Fruit fly (Drosophila melanogaster) whole organism, embryonic: ENCODE data around the gene smo.
A peak's percentile ranks its signal among the peaks of the same experiment; 100 is the strongest.

Experiments used
- Aef1 ChIP-seq: fragments of 200-800 bp; sonication (Bioruptor generic); IDR thresholded peaks from 3 replicates; pipeline ENCODE4 v1.3.6; 2022; ENCODE audit warnings: missing biosample characterization, missing genetic modification characterization
- Atf-2 ChIP-seq: fragments of 200-800 bp; sonication (Bioruptor generic); optimal IDR thresholded peaks from 2 replicates; lab custom pipeline; 2016; ENCODE audit warnings: missing biosample characterization, missing genetic modification characterization
- CG11456 ChIP-seq: fragments of 200-800 bp; sonication (Bioruptor generic); IDR thresholded peaks from 3 replicates; pipeline ENCODE4 v1.3.6; 2022; ENCODE audit warnings: missing biosample characterization, missing genetic modification characterization
- CG12236 ChIP-seq: fragments of 200-800 bp; sonication (Bioruptor generic); optimal IDR thresholded peaks from 2 replicates; lab custom pipeline; 2016; ENCODE audit warnings: missing biosample characterization, missing genetic modification characterization
- CG12299 ChIP-seq: fragments of 200-800 bp; sonication (Bioruptor generic); optimal IDR thresholded peaks from 2 replicates; lab custom pipeline; 2018; ENCODE audit warnings: missing biosample characterization, mild to moderate bottlenecking, missing genetic modification characterization
- CG1233 ChIP-seq: fragments of 200-800 bp; sonication (Bioruptor generic); optimal IDR thresholded peaks from 4 replicates; lab custom pipeline; 2018; ENCODE audit warnings: missing biosample characterization, mild to moderate bottlenecking, missing genetic modification characterization
- CG12659 ChIP-seq: fragments of 200-800 bp; sonication (Bioruptor generic); optimal IDR thresholded peaks from 3 replicates; lab custom pipeline; 2017; ENCODE audit warnings: mild to moderate bottlenecking, missing biosample characterization, missing genetic modification reagents, missing genetic modification characterization
- CG12744 ChIP-seq: fragments of 200-800 bp; sonication (Bioruptor generic); optimal IDR thresholded peaks from 2 replicates; lab custom pipeline; 2016; ENCODE audit warnings: missing biosample characterization, missing genetic modification characterization
- CG15073 ChIP-seq: fragments of 200-800 bp; sonication (Bioruptor generic); optimal IDR thresholded peaks from 2 replicates; lab custom pipeline; 2016; ENCODE audit warnings: missing biosample characterization, missing genetic modification characterization
- CG18262 ChIP-seq: fragments of 200-800 bp; optimal IDR thresholded peaks from 3 replicates; lab custom pipeline; 2019; ENCODE audit warnings: missing biosample characterization, mild to moderate bottlenecking, missing genetic modification characterization, moderate library complexity
- CG1832 ChIP-seq: fragments of 200-800 bp; sonication (Bioruptor generic); optimal IDR thresholded peaks from 2 replicates; lab custom pipeline; 2017; ENCODE audit warnings: missing biosample characterization, mild to moderate bottlenecking, missing genetic modification characterization, inconsistent platforms
- CG3065 ChIP-seq: fragments of 200-800 bp; sonication (Bioruptor generic); optimal IDR thresholded peaks from 2 replicates; lab custom pipeline; 2016; ENCODE audit warnings: missing biosample characterization, missing genetic modification characterization
- CG3995 ChIP-seq: fragments of 200-800 bp; sonication (Bioruptor generic); optimal IDR thresholded peaks from 3 replicates; lab custom pipeline; 2016; ENCODE audit warnings: missing biosample characterization, missing genetic modification characterization
- CG4360 ChIP-seq: fragments of 200-800 bp; sonication (Bioruptor generic); IDR thresholded peaks from 2 replicates; pipeline ENCODE4 v1.3.6; 2022; ENCODE audit warnings: missing biosample characterization, missing genetic modification characterization
- CG5180 ChIP-seq: fragments of 200-800 bp; sonication (Bioruptor generic); optimal IDR thresholded peaks from 3 replicates; lab custom pipeline; 2017; ENCODE audit warnings: missing biosample characterization, missing genetic modification characterization, mild to moderate bottlenecking, moderate library complexity, missing genetic modification reagents
- CG6689 ChIP-seq: fragments of 200-800 bp; sonication (Bioruptor generic); IDR thresholded peaks from 2 replicates; pipeline ENCODE4 v1.3.6; 2022; ENCODE audit warnings: missing biosample characterization, missing genetic modification characterization
- CG7271 ChIP-seq: fragments of 200-800 bp; sonication (Bioruptor generic); optimal IDR thresholded peaks from 2 replicates; lab custom pipeline; 2018; ENCODE audit warnings: missing biosample characterization, mild to moderate bottlenecking, missing genetic modification characterization, moderate library complexity
- CG8765 ChIP-seq: fragments of 200-800 bp; sonication (Bioruptor generic); IDR thresholded peaks from 2 replicates; pipeline ENCODE4 v1.3.6; 2022; ENCODE audit warnings: missing biosample characterization, missing genetic modification characterization
- CHES-1-like ChIP-seq: fragments of 200-800 bp; sonication (Bioruptor generic); optimal IDR thresholded peaks from 2 replicates; lab custom pipeline; 2016; ENCODE audit warnings: missing biosample characterization, missing genetic modification characterization
- Doc3 ChIP-seq: fragments of 200-800 bp; sonication (Bioruptor generic); IDR thresholded peaks from 3 replicates; pipeline ENCODE4 v1.3.6; 2022; ENCODE audit warnings: missing biosample characterization, missing genetic modification characterization; ENCODE audit not compliant: partially characterized antibody
- Hr39 ChIP-seq: fragments of >200 bp; optimal IDR thresholded peaks from 2 replicates; lab custom pipeline; 2017
- Lpt ChIP-seq: fragments of >200 bp; optimal IDR thresholded peaks from 2 replicates; lab custom pipeline; 2018; ENCODE audit warnings: missing biosample characterization, missing genetic modification characterization
- NC2β ChIP-seq: fragments of 200-800 bp; sonication (Bioruptor generic); optimal IDR thresholded peaks from 2 replicates; lab custom pipeline; 2016; ENCODE audit warnings: missing biosample characterization, missing genetic modification characterization
- Oli ChIP-seq: fragments of 200-800 bp; sonication (Bioruptor generic); optimal IDR thresholded peaks from 2 replicates; lab custom pipeline; 2018; ENCODE audit warnings: missing biosample characterization, mild to moderate bottlenecking, missing genetic modification characterization, moderate library complexity
- Side ChIP-seq: fragments of 200-800 bp; sonication (Bioruptor generic); optimal IDR thresholded peaks from 2 replicates; lab custom pipeline; 2016; ENCODE audit warnings: missing biosample characterization, missing genetic modification characterization
- Sox100B ChIP-seq: fragments of 200-800 bp; sonication (Bioruptor generic); optimal IDR thresholded peaks from 3 replicates; lab custom pipeline; 2018; ENCODE audit warnings: missing biosample characterization, mild to moderate bottlenecking, missing genetic modification characterization
- Ssrp ChIP-seq: fragments of 200-800 bp; sonication (Bioruptor generic); optimal IDR thresholded peaks from 2 replicates; lab custom pipeline; 2018; ENCODE audit warnings: missing biosample characterization, mild to moderate bottlenecking, missing genetic modification characterization, moderate library complexity
- Trl ChIP-seq, 3 experiments: fragments of >200 bp in 2 of 3; fragments of 200-800 bp in 1 of 3; sonication (Bioruptor generic) in 1 of 3; optimal IDR thresholded peaks; 2 replicates in 1 of 3; 3 replicates in 2 of 3; lab custom pipeline; 2016 to 2017; ENCODE audit warnings: missing biosample characterization in 1 of 3, missing genetic modification characterization in 1 of 3
- Xrp1 ChIP-seq: fragments of 200-800 bp; sonication (Bioruptor generic); IDR thresholded peaks from 2 replicates; pipeline ENCODE4 v1.3.6; 2022; ENCODE audit warnings: missing biosample characterization, missing genetic modification characterization
- abd-A ChIP-seq: fragments of 200-800 bp; sonication (Bioruptor generic); optimal IDR thresholded peaks from 3 replicates; lab custom pipeline; 2019; ENCODE audit warnings: missing biosample characterization, mild to moderate bottlenecking, missing genetic modification characterization, moderate library complexity
- bigmax ChIP-seq: fragments of 200-800 bp; sonication (Bioruptor generic); optimal IDR thresholded peaks from 2 replicates; lab custom pipeline; 2018; ENCODE audit warnings: missing biosample characterization, mild to moderate bottlenecking, missing genetic modification characterization
- cg ChIP-seq: fragments of 200-800 bp; sonication (Bioruptor generic); optimal IDR thresholded peaks from 3 replicates; lab custom pipeline; 2019; ENCODE audit warnings: missing biosample characterization, mild to moderate bottlenecking, missing genetic modification characterization, moderate library complexity
- da ChIP-seq: fragments of 200-800 bp; sonication (Bioruptor generic); optimal IDR thresholded peaks from 2 replicates; lab custom pipeline; 2016; ENCODE audit warnings: missing biosample characterization, missing genetic modification characterization
- danr ChIP-seq: fragments of 200-800 bp; sonication (Bioruptor generic); IDR thresholded peaks from 2 replicates; pipeline ENCODE4 v1.3.6; 2022; ENCODE audit warnings: missing biosample characterization, missing genetic modification characterization
- fd64A ChIP-seq: fragments of 200-800 bp; sonication (Bioruptor generic); optimal IDR thresholded peaks from 3 replicates; lab custom pipeline; 2018; ENCODE audit warnings: missing biosample characterization, mild to moderate bottlenecking, missing genetic modification characterization
- fd96Cb ChIP-seq: fragments of 200-800 bp; sonication (Bioruptor generic); optimal IDR thresholded peaks from 2 replicates; lab custom pipeline; 2018; ENCODE audit warnings: missing biosample characterization, mild to moderate bottlenecking, missing genetic modification characterization, moderate library complexity
- fu2 ChIP-seq: fragments of 200-800 bp; sonication (Bioruptor generic); optimal IDR thresholded peaks from 2 replicates; lab custom pipeline; 2016; ENCODE audit warnings: missing biosample characterization, missing genetic modification characterization
- grau ChIP-seq: fragments of 200-800 bp; optimal IDR thresholded peaks from 3 replicates; lab custom pipeline; 2019; ENCODE audit warnings: missing biosample characterization, mild to moderate bottlenecking, missing genetic modification characterization, moderate library complexity
- gt ChIP-seq: fragments of 200-800 bp; sonication (Bioruptor generic); IDR thresholded peaks from 2 replicates; pipeline ENCODE4 v1.3.6; 2022; ENCODE audit warnings: missing biosample characterization, missing genetic modification characterization
- hkb ChIP-seq, 2 experiments: fragments of 200-800 bp in 1 of 2; fragments of >200 bp in 1 of 2; sonication (Bioruptor generic) in 1 of 2; IDR thresholded peaks in 1 of 2; optimal IDR thresholded peaks in 1 of 2; 2 replicates each; pipeline versions ENCODE4 v1.3.6 to Lab custom; 2017 to 2022; ENCODE audit warnings: missing biosample characterization in 1 of 2, missing genetic modification characterization in 1 of 2
- kay ChIP-seq: fragments of 200-800 bp; sonication (Bioruptor generic); optimal IDR thresholded peaks from 2 replicates; lab custom pipeline; 2016; ENCODE audit warnings: missing biosample characterization, missing genetic modification characterization
- mld ChIP-seq: fragments of 200-800 bp; sonication (Bioruptor generic); IDR thresholded peaks from 3 replicates; pipeline ENCODE4 v1.3.6; 2022; ENCODE audit warnings: missing biosample characterization, missing genetic modification characterization; ENCODE audit not compliant: partially characterized antibody
- repo ChIP-seq: fragments of 200-800 bp; sonication (Bioruptor generic); optimal IDR thresholded peaks from 2 replicates; lab custom pipeline; 2016; ENCODE audit warnings: missing biosample characterization, missing genetic modification characterization
- sd ChIP-seq: fragments of 200-800 bp; sonication (Bioruptor generic); optimal IDR thresholded peaks from 3 replicates; lab custom pipeline; 2018; ENCODE audit warnings: missing biosample characterization, mild to moderate bottlenecking, missing genetic modification characterization, moderate library complexity
- sens ChIP-seq: fragments of 200-800 bp; sonication (Bioruptor generic); peaks from one replicate; lab custom pipeline; 2016; ENCODE audit warnings: missing biosample characterization, missing genetic modification characterization
- slbo ChIP-seq: fragments of 200-800 bp; sonication (Bioruptor generic); IDR thresholded peaks from 2 replicates; pipeline ENCODE4 v1.3.6; 2022; ENCODE audit warnings: missing biosample characterization, missing genetic modification characterization
- sna ChIP-seq: fragments of 200-800 bp; sonication (Bioruptor generic); IDR thresholded peaks from 2 replicates; pipeline ENCODE4 v1.3.6; 2022; ENCODE audit warnings: missing biosample characterization, missing genetic modification characterization; ENCODE audit not compliant: partially characterized antibody
- sr ChIP-seq: fragments of 200-800 bp; sonication (Bioruptor generic); IDR thresholded peaks from 3 replicates; pipeline ENCODE4 v1.3.6; 2022; ENCODE audit warnings: missing biosample characterization, missing genetic modification characterization
- tgo ChIP-seq: fragments of 200-800 bp; sonication (Bioruptor generic); IDR thresholded peaks from 3 replicates; pipeline ENCODE4 v1.3.6; 2022; ENCODE audit warnings: missing biosample characterization, missing genetic modification characterization
- tll ChIP-seq, 2 experiments: fragments of 200-800 bp in 1 of 2; fragments of >200 bp in 1 of 2; sonication (Bioruptor generic) in 1 of 2; optimal IDR thresholded peaks; 2 replicates each; lab custom pipeline; 2017 to 2019; ENCODE audit warnings: missing biosample characterization in 2 of 2, missing genetic modification characterization in 2 of 2, mild to moderate bottlenecking in 1 of 2, moderate library complexity in 1 of 2

Gene smo

DNA sequence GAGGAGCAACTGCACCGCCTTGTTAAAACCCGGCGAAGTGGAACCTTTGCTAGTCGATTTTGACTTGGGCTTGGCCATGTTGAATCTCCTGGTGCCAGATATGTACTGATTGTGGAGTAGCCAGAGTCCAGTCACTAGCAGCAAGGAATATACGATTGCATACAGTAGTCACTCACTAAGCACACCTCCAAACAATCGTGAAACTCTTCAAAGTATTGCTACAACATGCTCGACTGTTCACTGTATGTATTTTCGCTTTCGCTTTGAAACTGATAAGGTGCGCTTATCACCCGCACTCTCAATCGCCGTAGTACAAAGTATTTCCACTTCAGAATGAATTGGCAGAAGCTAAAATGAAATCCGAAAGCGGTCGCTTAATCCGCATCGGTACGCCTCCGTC is 9.0 kb downstream of the smo start (continued):
- no peak for TF ChIP-seq Sox100B (GFP tag; lab: Kevin White, UChicago)
- TF ChIP-seq mld: no peak
- TF ChIP-seq CG12744 (GFP tag; lab: Kevin White, UChicago): peak; percentile 54
- no peak for TF ChIP-seq gt
- TF ChIP-seq CG1233: peak; percentile 40
- peak; percentile 92 for TF ChIP-seq slbo (GFP tag; lab: Robert Waterston, UW)
- TF ChIP-seq CG12236: no peak
- TF ChIP-seq sna (GFP tag; lab: Robert Waterston, UW): no peak
- TF ChIP-seq cg (GFP tag; lab: Kevin White, UChicago): no peak
- TF ChIP-seq fu2 (GFP tag; lab: Kevin White, UChicago): peak; percentile 57
- TF ChIP-seq tgo (GFP tag; lab: Robert Waterston, UW): peak; percentile 69; the same call in 2 of the 3 replicates
- no peak for TF ChIP-seq CG5180 (GFP tag; lab: Kevin White, UChicago)
- no peak for TF ChIP-seq CG7271 (tag; lab: Kevin White, UChicago)
- peak; percentile 67 for TF ChIP-seq Xrp1 (GFP tag; lab: Robert Waterston, UW)
- no peak for TF ChIP-seq CG6689 (GFP tag; lab: Robert Waterston, UW)
- TF ChIP-seq sens (GFP tag; lab: Kevin White, UChicago): peak; percentile 88
- TF ChIP-seq Oli (tag; lab: Kevin White, UChicago): peak; percentile 36
- TF ChIP-seq CG3995 (GFP tag; lab: Kevin White, UChicago): no peak
- TF ChIP-seq repo (GFP tag; lab: Kevin White, UChicago): peak; percentile 22
- TF ChIP-seq CG18262: peak; percentile 26
- TF ChIP-seq Aef1 (GFP tag; lab: Robert Waterston, UW): peak; percentile 68
- no peak for TF ChIP-seq CG1832 (GFP tag; lab: Kevin White, UChicago)
- TF ChIP-seq Hr39 (lab: Kevin White, UChicago): no peak
- peak; percentile 12 for TF ChIP-seq fd96Cb
- peak; percentile 43 for TF ChIP-seq NC2β (GFP tag; lab: Kevin White, UChicago)
- TF ChIP-seq danr (GFP tag; lab: Robert Waterston, UW): 0 out of 2 replicates have a peak, but pooled peaks have one; percentile 29
- TF ChIP-seq CG11456: peak; percentile 88
- TF ChIP-seq CG3065: no peak
- peak; percentile 29 for TF ChIP-seq CG12659 (GFP tag; lab: Kevin White, UChicago)
- peak; percentile 25 for TF ChIP-seq kay (GFP tag; lab: Kevin White, UChicago)
- TF ChIP-seq Lpt: no peak
- TF ChIP-seq CHES-1-like (GFP tag; lab: Kevin White, UChicago): peak; percentile 60
- TF ChIP-seq CG15073 (GFP tag; lab: Kevin White, UChicago): no peak
- TF ChIP-seq bigmax (GFP tag; lab: Kevin White, UChicago): no peak
- TF ChIP-seq da (GFP tag; lab: Kevin White, UChicago): peak; percentile 37
- peak; percentile 98 for TF ChIP-seq grau (tag; lab: Kevin White, UChicago)
- TF ChIP-seq Trl (optimal IDR thresholded peaks at IDR 0.05; lab: Kevin White, UChicago): no peak
- peak; percentile 72 for TF ChIP-seq Trl (GFP tag; optimal IDR thresholded peaks at IDR 0.05; lab: Kevin White, UChicago)
- TF ChIP-seq CG12299: peak; percentile 10
- TF ChIP-seq tll (GFP tag; optimal IDR thresholded peaks at IDR 0.05; lab: Kevin White, UChicago): no peak
- TF ChIP-seq fd64A: no peak
- no peak for TF ChIP-seq CG8765 (GFP tag; lab: Robert Waterston, UW)
- TF ChIP-seq sr (GFP tag; lab: Robert Waterston, UW): peak; percentile 30; the same call in 1 of the 3 replicates
- no peak for TF ChIP-seq Doc3
- TF ChIP-seq Ssrp (tag; lab: Kevin White, UChicago): peak; percentile 10
- peak; percentile 44; the same call in 1 of the 2 replicates for TF ChIP-seq CG4360 (GFP tag; lab: Robert Waterston, UW)
- peak; percentile 35 for TF ChIP-seq sd (tag; lab: Kevin White, UChicago)
- TF ChIP-seq Atf-2 (GFP tag; lab: Kevin White, UChicago): peak; percentile 28
- TF ChIP-seq Side (GFP tag; lab: Kevin White, UChicago): peak; percentile 34
- TF ChIP-seq hkb (optimal IDR thresholded peaks at IDR 0.05; lab: Kevin White, UChicago): no peak
- peak; percentile 75 for TF ChIP-seq hkb (GFP tag; IDR thresholded peaks at IDR 0.05; lab: Robert Waterston, UW)
- TF ChIP-seq abd-A (tag; lab: Kevin White, UChicago): no peak
